Worm (Caenorhabditis elegans): ENCODE results near the gene nas-6.

The nas-6 gene

DNA sequence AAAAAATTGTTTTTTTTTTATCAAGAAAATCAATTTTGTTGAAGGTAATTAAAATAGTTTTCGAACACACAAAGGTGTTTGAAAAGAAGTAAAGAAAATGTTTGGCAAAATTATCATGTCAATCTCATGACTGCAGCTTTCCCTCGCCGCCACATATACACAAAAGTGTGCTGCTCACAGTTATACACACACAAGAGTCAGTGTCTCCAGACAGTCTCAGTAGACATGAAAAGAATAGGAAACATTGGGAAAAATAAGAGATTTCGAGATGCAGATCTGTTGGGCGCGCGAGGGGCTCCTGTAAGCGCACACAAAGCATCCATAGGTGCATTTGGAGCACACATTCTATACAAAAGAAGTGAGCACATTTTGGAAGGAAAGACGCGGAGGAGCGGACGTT lies 42.3 kb downstream of the nas-6 start:
- TF ChIP-seq unc-62 (GFP tag; optimal IDR thresholded peaks at IDR 0.05): no peak

DNA sequence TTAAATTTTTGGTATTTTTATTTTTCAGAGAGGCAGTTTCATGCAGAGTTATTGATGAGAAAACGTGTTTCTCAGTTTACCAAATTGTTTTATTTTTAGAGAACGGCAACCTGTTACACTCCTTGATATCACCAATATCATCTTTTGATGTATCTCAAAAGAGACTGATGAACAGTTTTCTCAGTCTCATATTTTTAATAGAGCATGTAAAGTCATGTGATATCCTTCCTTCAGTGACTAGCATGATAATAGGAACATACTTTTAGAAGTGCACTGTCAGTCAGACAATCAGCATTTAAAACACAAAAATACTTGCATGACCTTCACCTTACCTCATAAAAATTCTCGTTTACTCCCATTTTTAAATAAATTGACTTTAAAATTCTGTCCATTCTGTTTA lies 48.1 kb downstream of the nas-6 start, which contains the start of gene F11E6.11:
Gene F11E6.11, plus strand, starts transcription at position 325 of the 400 bp plus-strand sequence.
- no peak for TF ChIP-seq unc-62 (GFP tag; optimal IDR thresholded peaks at IDR 0.05)

DNA sequence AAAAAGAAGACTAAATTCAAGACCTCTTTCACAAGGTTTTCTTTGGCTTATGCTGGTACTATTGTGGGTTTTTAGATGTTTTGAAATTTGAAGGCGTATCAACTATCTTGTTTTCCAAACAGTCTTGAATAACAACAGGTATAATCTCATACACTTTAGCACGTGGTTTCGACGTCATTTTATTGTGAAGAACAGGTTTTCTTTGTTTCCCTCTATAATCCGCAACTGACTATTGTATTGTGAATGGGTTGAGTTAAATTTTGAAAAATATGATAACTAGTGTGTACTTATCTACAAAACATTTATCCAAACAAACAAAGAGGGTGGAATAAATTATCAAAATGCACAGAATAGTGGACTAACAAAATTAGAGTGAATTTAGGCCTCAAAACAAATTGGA lies 49.3 kb downstream of the nas-6 start:
- no peak for TF ChIP-seq unc-62 (GFP tag; optimal IDR thresholded peaks at IDR 0.05)

DNA sequence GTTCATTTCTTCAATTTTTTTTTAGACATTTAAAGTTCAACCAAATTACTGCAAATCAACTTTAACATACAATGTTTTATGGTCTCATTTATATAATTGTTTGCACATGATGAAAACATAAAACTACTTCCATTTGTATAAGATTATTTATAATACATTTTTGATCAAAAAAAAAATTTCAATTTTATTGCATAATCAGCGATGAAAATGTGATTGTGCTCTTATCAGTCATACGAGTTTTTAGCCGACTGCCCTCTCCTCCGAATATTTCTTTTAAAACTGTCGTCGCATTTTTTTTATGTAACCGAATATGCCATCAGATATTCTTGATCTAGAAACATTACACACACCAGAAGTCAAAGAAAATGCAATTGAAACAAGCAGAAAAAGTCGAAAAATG lies 50.2 kb downstream of the nas-6 start, which contains the start of gene F08A7.1:
Gene F08A7.1, plus strand, starts transcription at position 191 of the 400 bp plus-strand sequence.
- TF ChIP-seq unc-62 (GFP tag; optimal IDR thresholded peaks at IDR 0.05): no peak

DNA sequence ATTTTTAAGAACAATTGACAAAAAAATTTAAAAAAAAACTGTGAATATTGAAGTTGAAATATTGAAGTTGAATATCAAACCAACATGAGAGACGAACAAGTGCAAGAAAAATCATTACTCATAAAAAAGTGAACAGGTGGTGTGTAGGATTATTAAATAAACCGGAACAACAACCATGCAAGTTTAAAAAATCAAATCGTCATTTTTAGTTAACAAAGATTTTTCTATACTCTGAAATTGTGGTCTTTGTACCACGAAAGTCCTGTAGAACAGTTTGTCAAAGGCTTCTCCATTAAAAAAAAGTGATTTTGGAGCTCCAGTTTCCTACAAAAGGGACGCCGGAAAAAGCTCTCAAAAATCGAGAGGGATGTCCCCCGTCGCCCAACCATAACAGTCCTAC lies 50.6 kb downstream of the nas-6 start, which contains the start of gene C06A12.19:
Gene C06A12.19, minus strand, starts transcription at position 101 of the 400 bp plus-strand sequence.
- no peak for TF ChIP-seq unc-62 (GFP tag; optimal IDR thresholded peaks at IDR 0.05)

DNA sequence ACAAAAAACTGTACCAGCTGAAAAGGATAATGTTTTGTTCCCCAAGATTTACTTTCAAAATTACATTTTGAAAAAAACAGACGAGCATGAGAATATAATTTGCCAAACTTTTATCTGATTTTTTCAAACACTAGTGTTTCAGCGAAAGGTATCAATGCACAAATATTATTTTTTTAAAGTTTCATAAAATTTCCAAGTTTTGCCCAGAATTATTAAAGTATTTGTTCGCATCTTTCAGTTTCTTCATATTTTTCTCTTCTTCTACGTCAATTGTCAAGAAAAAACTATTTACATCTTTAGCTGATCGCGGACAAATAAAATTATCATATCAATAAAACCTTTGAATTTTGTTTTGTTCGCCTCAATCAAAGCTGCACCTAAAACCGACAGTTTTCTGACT lies 53.5 kb downstream of the nas-6 start, which contains the start of gene C06A12.8:
Gene C06A12.8, plus strand, starts transcription at position 301 of the 400 bp plus-strand sequence.
- TF ChIP-seq unc-62 (GFP tag; optimal IDR thresholded peaks at IDR 0.05): no peak
